Worm (Caenorhabditis elegans) whole organism, L2 larva: ENCODE measurements around the gene F13H8.6.

ENCODE experiments used
- R02D3.7 ChIP-seq: fragments of 150-350 bp; optimal IDR thresholded peaks from 2 replicates; lab custom pipeline; 2014; ENCODE audit warnings: missing biosample characterization, missing genetic modification characterization
- Y55F3AM.14 ChIP-seq: fragments of 200-800 bp; sonication (Bioruptor generic); optimal IDR thresholded peaks from 2 replicates; lab custom pipeline; 2018; ENCODE audit warnings: mild to moderate bottlenecking, missing genetic modification characterization, missing compliant biosample characterization
- fos-1 ChIP-seq: fragments of 150-350 bp; optimal IDR thresholded peaks from 2 replicates; lab custom pipeline; 2014; ENCODE audit warnings: missing biosample characterization, missing genetic modification characterization
- snpc-4 ChIP-seq: fragments of 150-350 bp; optimal IDR thresholded peaks from 2 replicates; lab custom pipeline; 2014; ENCODE audit warnings: missing biosample characterization, missing genetic modification characterization

- TF ChIP-seq Y55F3AM.14 (GFP tag; lab: Kevin White, UChicago): no peak
- TF ChIP-seq fos-1 (tag; lab: Kevin White, UChicago): peak; percentile 95
- TF ChIP-seq R02D3.7: no peak
- no peak for TF ChIP-seq snpc-4
Observed at ce11 chrII:6328672-6329071, 41.9 kb upstream of the F13H8.6 start.
